Fruit fly (Drosophila melanogaster): ENCODE results near the gene Uch.

Uch gene

dm6 chr2L:2228179-2228849, 14.3 kb upstream of the Uch start:
- TF ChIP-seq ovo (GFP tag; optimal IDR thresholded peaks at IDR 0.05) (no peak), Clk (GFP tag; optimal IDR thresholded peaks at IDR 0.05) (no peak), CG7101 (tag; optimal IDR thresholded peaks at IDR 0.05) (no peak), toe (GFP tag; optimal IDR thresholded peaks at IDR 0.05) (no peak), Crg-1 (GFP tag; optimal IDR thresholded peaks at IDR 0.05) (no peak), CG12768 (GFP tag; optimal IDR thresholded peaks at IDR 0.05) (peak; percentile 66), cnc (optimal IDR thresholded peaks at IDR 0.05) (no peak), Hr96 (GFP tag; optimal IDR thresholded peaks at IDR 0.05) (no peak), kay (GFP tag; ENCODE audit: borderline replicate concordance) (peak; percentile 1), CG33017 (tag; optimal IDR thresholded peaks at IDR 0.05) (no peak), Mnt (GFP tag; optimal IDR thresholded peaks at IDR 0.05) (peak; percentile 51), CG5204 (GFP tag; optimal IDR thresholded peaks at IDR 0.05) (no peak), CG11617 (GFP tag; optimal IDR thresholded peaks at IDR 0.05) (no peak), CG7045 (GFP tag; optimal IDR thresholded peaks at IDR 0.05) (no peak), CG1620 (GFP tag; optimal IDR thresholded peaks at IDR 0.05) (no peak), pad (GFP tag; optimal IDR thresholded peaks at IDR 0.05) (peak; percentile 39), cic (GFP tag; optimal IDR thresholded peaks at IDR 0.05) (peak; percentile 61), tj (GFP tag; optimal IDR thresholded peaks at IDR 0.05) (no peak), CG14711 (tag; optimal IDR thresholded peaks at IDR 0.05) (no peak), bab1 (GFP tag; optimal IDR thresholded peaks at IDR 0.05) (no peak)

- TF ChIP-seq pad (GFP tag; optimal IDR thresholded peaks at IDR 0.05) = no peak
- peak; percentile 84 for TF ChIP-seq kay (GFP tag; ENCODE audit: borderline replicate concordance)
- TF ChIP-seq CG7045 (GFP tag; optimal IDR thresholded peaks at IDR 0.05) = peak; percentile 23
- no peak for TF ChIP-seq Crg-1 (GFP tag; optimal IDR thresholded peaks at IDR 0.05)
- peak; percentile 49 for TF ChIP-seq CG7101 (tag; optimal IDR thresholded peaks at IDR 0.05)
- TF ChIP-seq cic (GFP tag; optimal IDR thresholded peaks at IDR 0.05) = no peak
- no peak for TF ChIP-seq CG5204 (GFP tag; optimal IDR thresholded peaks at IDR 0.05)
- TF ChIP-seq CG33017 (tag; optimal IDR thresholded peaks at IDR 0.05) = peak; percentile 40
- TF ChIP-seq Clk (GFP tag; optimal IDR thresholded peaks at IDR 0.05) = no peak
- no peak for TF ChIP-seq cnc (optimal IDR thresholded peaks at IDR 0.05)
- no peak for TF ChIP-seq CG11617 (GFP tag; optimal IDR thresholded peaks at IDR 0.05)
- no peak for TF ChIP-seq Mnt (GFP tag; optimal IDR thresholded peaks at IDR 0.05)
- no peak for TF ChIP-seq toe (GFP tag; optimal IDR thresholded peaks at IDR 0.05)
- TF ChIP-seq tj (GFP tag; optimal IDR thresholded peaks at IDR 0.05) = no peak
- no peak for TF ChIP-seq Hr96 (GFP tag; optimal IDR thresholded peaks at IDR 0.05)
- peak; percentile 7 for TF ChIP-seq CG14711 (tag; optimal IDR thresholded peaks at IDR 0.05)
- peak; percentile 9 for TF ChIP-seq CG1620 (GFP tag; optimal IDR thresholded peaks at IDR 0.05)
- TF ChIP-seq ovo (GFP tag; optimal IDR thresholded peaks at IDR 0.05) = no peak
Observed at dm6 chr2L:2227316-2227715, 13.3 kb upstream of the Uch start.

- TF ChIP-seq cic (GFP tag; optimal IDR thresholded peaks at IDR 0.05) (peak; percentile 62), Mnt (GFP tag; optimal IDR thresholded peaks at IDR 0.05) (peak; percentile 92), CG7101 (tag; optimal IDR thresholded peaks at IDR 0.05) (peak; percentile 94), kay (GFP tag; ENCODE audit: borderline replicate concordance) (peak; percentile 97), CG7045 (GFP tag; optimal IDR thresholded peaks at IDR 0.05) (peak; percentile 89), tj (GFP tag; optimal IDR thresholded peaks at IDR 0.05) (peak; percentile 93), Hr96 (GFP tag; optimal IDR thresholded peaks at IDR 0.05) (peak; percentile 96), CG1620 (GFP tag; optimal IDR thresholded peaks at IDR 0.05) (peak; percentile 96), Crg-1 (GFP tag; optimal IDR thresholded peaks at IDR 0.05) (peak; percentile 95), Clk (GFP tag; optimal IDR thresholded peaks at IDR 0.05) (peak; percentile 87), CG11617 (GFP tag; optimal IDR thresholded peaks at IDR 0.05) (peak; percentile 95), CG5204 (GFP tag; optimal IDR thresholded peaks at IDR 0.05) (peak; percentile 96), CG14711 (tag; optimal IDR thresholded peaks at IDR 0.05) (peak; percentile 88), pad (GFP tag; optimal IDR thresholded peaks at IDR 0.05) (peak; percentile 87), ovo (GFP tag; optimal IDR thresholded peaks at IDR 0.05) (peak; percentile 88), CG33017 (tag; optimal IDR thresholded peaks at IDR 0.05) (peak; percentile 89), cnc (optimal IDR thresholded peaks at IDR 0.05) (no peak), toe (GFP tag; optimal IDR thresholded peaks at IDR 0.05) (peak; percentile 96), bab1 (GFP tag; optimal IDR thresholded peaks at IDR 0.05) (peak; percentile 90), CG12768 (GFP tag; optimal IDR thresholded peaks at IDR 0.05) (peak; percentile 92)
Observed at dm6 chr2L:2226259-2227121, 12.5 kb upstream of the Uch start, which contains the start of the genes CG15387 and sau. Gene CG15387 (minus strand): TSS chr2L:2226294. Gene sau (plus strand): TSS chr2L:2226342.

dm6 chr2L:2222377-2222776, 8.4 kb upstream of the Uch start:
- TF ChIP-seq CG5204 (GFP tag; optimal IDR thresholded peaks at IDR 0.05) (no peak), toe (GFP tag; optimal IDR thresholded peaks at IDR 0.05) (no peak), Crg-1 (GFP tag; optimal IDR thresholded peaks at IDR 0.05) (no peak), kay (GFP tag; ENCODE audit: borderline replicate concordance) (peak; percentile 56), Mnt (GFP tag; optimal IDR thresholded peaks at IDR 0.05) (no peak), bab1 (GFP tag; optimal IDR thresholded peaks at IDR 0.05) (peak; percentile 5)

dm6 chr2L:2221649-2222150, 7.7 kb upstream of the Uch start:
- TF ChIP-seq CG33017 (tag; optimal IDR thresholded peaks at IDR 0.05) = peak; percentile 100
- peak; percentile 98 for TF ChIP-seq ovo (GFP tag; optimal IDR thresholded peaks at IDR 0.05)
- TF ChIP-seq tj (GFP tag; optimal IDR thresholded peaks at IDR 0.05) = peak; percentile 95
- TF ChIP-seq toe (GFP tag; optimal IDR thresholded peaks at IDR 0.05) = peak; percentile 97
- TF ChIP-seq CG14711 (tag; optimal IDR thresholded peaks at IDR 0.05) = peak; percentile 96
- peak; percentile 96 for TF ChIP-seq pad (GFP tag; optimal IDR thresholded peaks at IDR 0.05)
- TF ChIP-seq Mnt (GFP tag; optimal IDR thresholded peaks at IDR 0.05) = peak; percentile 98
- TF ChIP-seq cnc (optimal IDR thresholded peaks at IDR 0.05) = no peak
- TF ChIP-seq CG12768 (GFP tag; optimal IDR thresholded peaks at IDR 0.05) = peak; percentile 99
- TF ChIP-seq cic (GFP tag; optimal IDR thresholded peaks at IDR 0.05) = peak; percentile 99
- peak; percentile 96 for TF ChIP-seq Hr96 (GFP tag; optimal IDR thresholded peaks at IDR 0.05)
- TF ChIP-seq Clk (GFP tag; optimal IDR thresholded peaks at IDR 0.05) = peak; percentile 96
- TF ChIP-seq CG7101 (tag; optimal IDR thresholded peaks at IDR 0.05) = peak; percentile 99
- peak; percentile 96 for TF ChIP-seq kay (GFP tag; ENCODE audit: borderline replicate concordance)
- peak; percentile 99 for TF ChIP-seq Crg-1 (GFP tag; optimal IDR thresholded peaks at IDR 0.05)
- TF ChIP-seq CG1620 (GFP tag; optimal IDR thresholded peaks at IDR 0.05) = peak; percentile 98
- TF ChIP-seq CG11617 (GFP tag; optimal IDR thresholded peaks at IDR 0.05) = peak; percentile 99
- TF ChIP-seq CG7045 (GFP tag; optimal IDR thresholded peaks at IDR 0.05) = peak; percentile 99
- TF ChIP-seq bab1 (GFP tag; optimal IDR thresholded peaks at IDR 0.05) = peak; percentile 99
- TF ChIP-seq CG5204 (GFP tag; optimal IDR thresholded peaks at IDR 0.05) = peak; percentile 99
